Worm (Caenorhabditis elegans) whole organism, L2 larva: ENCODE results near the gene coh-3.

Experiments used
- C34F6.9 ChIP-seq: fragments of 150-350 bp; optimal IDR thresholded peaks from 2 replicates; lab custom pipeline; 2014; ENCODE audit warnings: missing biosample characterization, missing genetic modification characterization
- F13H6.1 ChIP-seq: sonication (generic microtip); optimal IDR thresholded peaks from 2 replicates; lab custom pipeline; 2016; ENCODE audit warnings: missing genetic modification characterization, missing compliant biosample characterization
- R02D3.7 ChIP-seq: fragments of 150-350 bp; optimal IDR thresholded peaks from 2 replicates; lab custom pipeline; 2014; ENCODE audit warnings: missing biosample characterization, missing genetic modification characterization
- ZK546.5 ChIP-seq: sonication (generic microtip); optimal IDR thresholded peaks from 2 replicates; lab custom pipeline; 2017; ENCODE audit warnings: missing biosample characterization, missing genetic modification characterization
- aly-2 ChIP-seq: fragments of 150-350 bp; optimal IDR thresholded peaks from 2 replicates; lab custom pipeline; 2014; ENCODE audit warnings: missing biosample characterization, missing genetic modification characterization
- ama-1 ChIP-seq: fragments of 150-350 bp; optimal IDR thresholded peaks from 2 replicates; lab custom pipeline; 2018; ENCODE audit warnings: inconsistent platforms
- ceh-16 ChIP-seq: fragments of 150-350 bp; optimal IDR thresholded peaks from 2 replicates; lab custom pipeline; 2014; ENCODE audit warnings: missing biosample characterization, missing genetic modification characterization
- ceh-82 ChIP-seq: fragments of 150-350 bp; optimal IDR thresholded peaks from 2 replicates; lab custom pipeline; 2014; ENCODE audit warnings: missing biosample characterization, missing genetic modification characterization
- crh-2 ChIP-seq: sonication (generic microtip); optimal IDR thresholded peaks from 2 replicates; lab custom pipeline; 2017; ENCODE audit warnings: missing biosample characterization, missing genetic modification characterization
- elt-3 ChIP-seq: sonication (generic microtip); optimal IDR thresholded peaks from 2 replicates; lab custom pipeline; 2017; ENCODE audit warnings: missing biosample characterization, missing genetic modification characterization
- fos-1 ChIP-seq: fragments of 150-350 bp; optimal IDR thresholded peaks from 2 replicates; lab custom pipeline; 2014; ENCODE audit warnings: missing biosample characterization, missing genetic modification characterization
- gmeb-1 ChIP-seq: fragments of 150-350 bp; optimal IDR thresholded peaks from 2 replicates; lab custom pipeline; 2014; ENCODE audit warnings: missing biosample characterization, missing genetic modification characterization
- lin-13 ChIP-seq: fragments of 150-350 bp; optimal IDR thresholded peaks from 2 replicates; lab custom pipeline; 2014; ENCODE audit warnings: missing biosample characterization, missing genetic modification reagents, missing genetic modification characterization
- lsy-2 ChIP-seq, 2 experiments: fragments of 150-350 bp in 1 of 2; sonication (generic microtip) in 1 of 2; optimal IDR thresholded peaks; 2 replicates each; lab custom pipeline; 2014 to 2017; ENCODE audit warnings: missing biosample characterization in 2 of 2, missing genetic modification characterization in 2 of 2
- mab-5 ChIP-seq: fragments of 150-350 bp; optimal IDR thresholded peaks from 2 replicates; lab custom pipeline; 2014; ENCODE audit warnings: missing biosample characterization, missing genetic modification characterization
- mdl-1 ChIP-seq, 2 experiments: fragments of 150-350 bp in 1 of 2; sonication (generic microtip) in 1 of 2; optimal IDR thresholded peaks; 2 replicates each; lab custom pipeline; 2017; ENCODE audit warnings: missing biosample characterization in 2 of 2, missing genetic modification characterization in 2 of 2
- nhr-129 ChIP-seq: fragments of 150-350 bp; optimal IDR thresholded peaks from 2 replicates; lab custom pipeline; 2014; ENCODE audit warnings: missing biosample characterization, missing genetic modification characterization
- nhr-21 ChIP-seq: fragments of 150-350 bp; optimal IDR thresholded peaks from 2 replicates; lab custom pipeline; 2014; ENCODE audit warnings: missing biosample characterization, missing genetic modification characterization
- nhr-25 ChIP-seq: fragments of 150-350 bp; sonication (generic microtip); optimal IDR thresholded peaks from 3 replicates; lab custom pipeline; 2014; ENCODE audit warnings: missing biosample characterization, missing genetic modification characterization
- nhr-6 ChIP-seq: fragments of 150-350 bp; optimal IDR thresholded peaks from 2 replicates; lab custom pipeline; 2014; ENCODE audit warnings: missing biosample characterization, missing genetic modification characterization
- peb-1 ChIP-seq: fragments of 150-350 bp; optimal IDR thresholded peaks from 2 replicates; lab custom pipeline; 2014; ENCODE audit warnings: missing biosample characterization, missing genetic modification characterization
- sem-4 ChIP-seq: fragments of 150-350 bp; optimal IDR thresholded peaks from 2 replicates; lab custom pipeline; 2014; ENCODE audit warnings: missing biosample characterization, missing genetic modification reagents, missing genetic modification characterization
- skn-1 ChIP-seq: sonication (generic microtip); optimal IDR thresholded peaks from 2 replicates; lab custom pipeline; 2017; ENCODE audit warnings: missing biosample characterization, missing genetic modification characterization
- sma-3 ChIP-seq: sonication (generic microtip); optimal IDR thresholded peaks from 2 replicates; lab custom pipeline; 2016; ENCODE audit warnings: missing genetic modification reagents, missing genetic modification characterization, missing compliant biosample characterization
- sma-9 ChIP-seq, 2 experiments: fragments of 150-350 bp in 1 of 2; sonication (generic microtip) in 1 of 2; optimal IDR thresholded peaks; 2 replicates each; lab custom pipeline; 2014 to 2016; ENCODE audit warnings: missing genetic modification characterization in 2 of 2, mild to moderate bottlenecking in 1 of 2, missing biosample characterization in 1 of 2, missing compliant biosample characterization in 1 of 2, missing genetic modification reagents in 1 of 2, moderate library complexity in 1 of 2
- snpc-4 ChIP-seq: fragments of 150-350 bp; optimal IDR thresholded peaks from 2 replicates; lab custom pipeline; 2014; ENCODE audit warnings: missing biosample characterization, missing genetic modification characterization
- unc-39 ChIP-seq: fragments of 150-350 bp; optimal IDR thresholded peaks from 2 replicates; lab custom pipeline; 2014; ENCODE audit warnings: missing biosample characterization, missing genetic modification characterization
- unc-55 ChIP-seq: fragments of 150-350 bp; sonication (generic microtip); optimal IDR thresholded peaks from 3 replicates; lab custom pipeline; 2014; ENCODE audit warnings: missing biosample characterization, missing genetic modification reagents, missing genetic modification characterization
- zag-1 ChIP-seq: fragments of 150-350 bp; optimal IDR thresholded peaks from 2 replicates; lab custom pipeline; 2014; ENCODE audit warnings: missing biosample characterization, missing genetic modification characterization
- ztf-4 ChIP-seq: fragments of 150-350 bp; optimal IDR thresholded peaks from 2 replicates; lab custom pipeline; 2014; ENCODE audit warnings: missing biosample characterization, missing genetic modification characterization

The coh-3 gene

ce11 chrV:14457070-14457469, at the start of gene coh-3:
TSS of gene coh-3 (plus strand) at chrV:14457422.
- no peak for TF ChIP-seq R02D3.7 (tag; lab: Kevin White, UChicago)
- TF ChIP-seq elt-3 (tag; lab: Kevin White, UChicago) = no peak
- TF ChIP-seq unc-39 (tag; lab: Kevin White, UChicago) = no peak

ce11 chrV:14408774-14409173, 48.4 kb upstream of the coh-3 start, which contains the start of gene gnrr-2:
TSS of gene gnrr-2 (plus strand) at chrV:14409074.
- no peak for TF ChIP-seq mab-5

ce11 chrV:14409905-14410304, 47.3 kb upstream of the coh-3 start:
- peak; percentile 45 for TF ChIP-seq nhr-129 (tag; lab: Kevin White, UChicago)
- no peak for TF ChIP-seq ama-1
- TF ChIP-seq snpc-4 (tag; lab: Kevin White, UChicago) = peak; percentile 69
- no peak for TF ChIP-seq sma-3 (GFP tag; lab: Kevin White, UChicago)
- no peak for TF ChIP-seq crh-2 (tag; lab: Kevin White, UChicago)

ce11 chrV:14411989-14412388, 45.2 kb upstream of the coh-3 start:
- TF ChIP-seq unc-55 (peak; percentile 7), ZK546.5 (no peak)

- TF ChIP-seq fos-1 (tag; lab: Kevin White, UChicago) (peak; percentile 93), nhr-6 (no peak), mab-5 (no peak), ceh-82 (no peak), zag-1 (tag; lab: Kevin White, UChicago) (no peak), nhr-129 (tag; lab: Kevin White, UChicago) (no peak)
Observed at ce11 chrV:14414032-14414431, 43.2 kb upstream of the coh-3 start.

- TF ChIP-seq lin-13 (peak; percentile 47), mab-5 (no peak), nhr-6 (no peak), unc-39 (tag; lab: Kevin White, UChicago) (no peak), F13H6.1 (tag; lab: Kevin White, UChicago) (peak; percentile 60), sma-3 (GFP tag; lab: Kevin White, UChicago) (peak; percentile 73), nhr-21 (tag; lab: Kevin White, UChicago) (peak; percentile 36), fos-1 (tag; lab: Kevin White, UChicago) (peak; percentile 90), nhr-129 (tag; lab: Kevin White, UChicago) (peak; percentile 61), peb-1 (tag; lab: Kevin White, UChicago) (no peak), sma-9 (GFP tag; optimal IDR thresholded peaks at IDR 0.05; lab: Kevin White, UChicago) (peak; percentile 71), sma-9 (tag; optimal IDR thresholded peaks at IDR 0.05; lab: Kevin White, UChicago) (no peak), C34F6.9 (tag; lab: Kevin White, UChicago) (peak; percentile 84), lsy-2 (tag; optimal IDR thresholded peaks at IDR 0.05; lab: Kevin White, UChicago) (peak; percentile 71 to 88), sem-4 (tag; lab: Kevin White, UChicago) (peak; percentile 30), crh-2 (tag; lab: Kevin White, UChicago) (peak; percentile 83), ceh-16 (tag; lab: Kevin White, UChicago) (no peak), unc-55 (peak; percentile 70), ztf-4 (tag; lab: Kevin White, UChicago) (no peak), snpc-4 (tag; lab: Kevin White, UChicago) (peak; percentile 19), gmeb-1 (tag; lab: Kevin White, UChicago) (peak; percentile 81), mdl-1 (tag; optimal IDR thresholded peaks at IDR 0.05; lab: Kevin White, UChicago) (peak in 1 of 2 experiments; percentile 43), aly-2 (tag; lab: Kevin White, UChicago) (no peak), nhr-25 (tag; lab: Kevin White, UChicago) (peak; percentile 56), ama-1 (peak; percentile 70)
Observed at ce11 chrV:14414964-14415564, 42.2 kb upstream of the coh-3 start, which contains the start of the genes nxf-1 and C15H11.11. TSS of gene nxf-1 (minus strand) at chrV:14415014. TSS of gene C15H11.11 (plus strand) at chrV:14415499.

- TF ChIP-seq skn-1 (tag; lab: Kevin White, UChicago) (no peak), crh-2 (tag; lab: Kevin White, UChicago) (no peak), lin-13 (no peak), lsy-2 (tag; optimal IDR thresholded peaks at IDR 0.05; lab: Kevin White, UChicago) (peak in 1 of 2 experiments; percentile 41), gmeb-1 (tag; lab: Kevin White, UChicago) (no peak)
Observed at ce11 chrV:14417735-14418134, 39.5 kb upstream of the coh-3 start, which contains the start of the genes nxf-2 and set-31. TSS of gene nxf-2 (minus strand) at chrV:14417835. TSS of gene set-31 (plus strand) at chrV:14417903.
